Fruit fly (Drosophila melanogaster) whole organism, embryonic: ENCODE results near the gene VhaM9.7-c.

Experiments
- Antp ChIP-seq: fragments of 200-800 bp; sonication (Bioruptor generic); optimal IDR thresholded peaks from 3 replicates; lab custom pipeline; 2016; ENCODE audit warnings: missing biosample characterization, missing genetic modification characterization
- Bgb ChIP-seq: fragments of 200-800 bp; sonication (Bioruptor generic); IDR thresholded peaks from 2 replicates; pipeline ENCODE4 v1.3.6; 2022; ENCODE audit warnings: missing biosample characterization, missing genetic modification characterization; ENCODE audit not compliant: partially characterized antibody
- BtbVII ChIP-seq: fragments of 200-800 bp; sonication (Bioruptor generic); optimal IDR thresholded peaks from 3 replicates; lab custom pipeline; 2017; ENCODE audit warnings: missing biosample characterization, mild to moderate bottlenecking, missing genetic modification characterization
- C15 ChIP-seq: fragments of 200-800 bp; sonication (Bioruptor generic); IDR thresholded peaks from 3 replicates; pipeline ENCODE4 v1.3.6; 2022; ENCODE audit warnings: missing biosample characterization, missing genetic modification characterization
- CG10267 ChIP-seq: fragments of 200-800 bp; sonication (Bioruptor generic); optimal IDR thresholded peaks from 2 replicates; lab custom pipeline; 2018; ENCODE audit warnings: missing biosample characterization, mild to moderate bottlenecking, missing genetic modification characterization, moderate library complexity
- CG10366 ChIP-seq: fragments of 200-800 bp; sonication (Bioruptor generic); IDR thresholded peaks from 2 replicates; pipeline ENCODE4 v1.3.6; 2022; ENCODE audit warnings: missing biosample characterization, missing genetic modification characterization
- CG10959 ChIP-seq: fragments of 200-800 bp; sonication (Bioruptor generic); IDR thresholded peaks from 2 replicates; pipeline ENCODE4 v1.3.6; 2022; ENCODE audit warnings: missing biosample characterization, missing genetic modification characterization
- CG12769 ChIP-seq: fragments of 200-800 bp; sonication (Bioruptor generic); optimal IDR thresholded peaks from 2 replicates; lab custom pipeline; 2019; ENCODE audit warnings: missing biosample characterization, mild to moderate bottlenecking, missing genetic modification characterization, moderate library complexity
- CG15073 ChIP-seq: fragments of 200-800 bp; sonication (Bioruptor generic); optimal IDR thresholded peaks from 2 replicates; lab custom pipeline; 2016; ENCODE audit warnings: missing biosample characterization, missing genetic modification characterization
- CG15269 ChIP-seq: fragments of 200-800 bp; sonication (Bioruptor generic); optimal IDR thresholded peaks from 2 replicates; lab custom pipeline; 2018; ENCODE audit warnings: missing biosample characterization, mild to moderate bottlenecking, missing genetic modification characterization, moderate library complexity
- CG1529 ChIP-seq: fragments of 200-800 bp; sonication (Bioruptor generic); optimal IDR thresholded peaks from 3 replicates; lab custom pipeline; 2018; ENCODE audit warnings: missing biosample characterization, missing genetic modification characterization
- CG15514 ChIP-seq: fragments of 200-800 bp; sonication (Bioruptor generic); optimal IDR thresholded peaks from 3 replicates; lab custom pipeline; 2017; ENCODE audit warnings: missing biosample characterization, missing genetic modification characterization, mild to moderate bottlenecking, moderate library complexity, missing genetic modification reagents
- CG1602 ChIP-seq: fragments of 200-800 bp; sonication (Bioruptor generic); optimal IDR thresholded peaks from 3 replicates; lab custom pipeline; 2016; ENCODE audit warnings: missing biosample characterization, missing genetic modification characterization
- CG16863 ChIP-seq: fragments of 200-800 bp; sonication (Bioruptor generic); optimal IDR thresholded peaks from 3 replicates; lab custom pipeline; 2016; ENCODE audit warnings: missing biosample characterization, missing genetic modification characterization
- CG17829 ChIP-seq: fragments of 200-800 bp; optimal IDR thresholded peaks from 2 replicates; lab custom pipeline; 2019; ENCODE audit warnings: missing biosample characterization, mild to moderate bottlenecking, missing genetic modification characterization, moderate library complexity
- CG34376 ChIP-seq: fragments of 200-800 bp; sonication (Bioruptor generic); optimal IDR thresholded peaks from 2 replicates; lab custom pipeline; 2018; ENCODE audit warnings: missing biosample characterization, mild to moderate bottlenecking, missing genetic modification characterization
- CG3726 ChIP-seq: fragments of 200-800 bp; sonication (Bioruptor generic); IDR thresholded peaks from 3 replicates; pipeline ENCODE4, ENCODE4 v1.3.6; 2022; ENCODE audit warnings: missing biosample characterization, missing genetic modification characterization
- CG3847 ChIP-seq: fragments of 200-800 bp; sonication (Bioruptor generic); IDR thresholded peaks from 2 replicates; pipeline ENCODE4 v1.3.6; 2022; ENCODE audit warnings: missing biosample characterization, missing genetic modification characterization
- CG4424 ChIP-seq: fragments of 200-800 bp; sonication (Bioruptor generic); optimal IDR thresholded peaks from 3 replicates; lab custom pipeline; 2016; ENCODE audit warnings: missing biosample characterization, missing genetic modification characterization
- CG4707 ChIP-seq: fragments of 200-800 bp; sonication (Bioruptor generic); optimal IDR thresholded peaks from 2 replicates; lab custom pipeline; 2018; ENCODE audit warnings: missing biosample characterization, mild to moderate bottlenecking, missing genetic modification characterization, moderate library complexity
- CG6175 ChIP-seq: fragments of 200-800 bp; sonication (Bioruptor generic); IDR thresholded peaks from 3 replicates; pipeline ENCODE4 v1.3.6; 2022; ENCODE audit warnings: missing biosample characterization, missing genetic modification characterization
- CG7839 ChIP-seq: fragments of 200-800 bp; sonication (Bioruptor generic); optimal IDR thresholded peaks from 3 replicates; lab custom pipeline; 2018; ENCODE audit warnings: missing biosample characterization, mild to moderate bottlenecking, missing genetic modification characterization, moderate library complexity
- CG8089 ChIP-seq: fragments of 200-800 bp; sonication (Bioruptor generic); optimal IDR thresholded peaks from 3 replicates; lab custom pipeline; 2016; ENCODE audit warnings: missing biosample characterization, missing genetic modification characterization
- CG9817 ChIP-seq: fragments of 200-800 bp; sonication (Bioruptor generic); optimal IDR thresholded peaks from 2 replicates; lab custom pipeline; 2018; ENCODE audit warnings: missing biosample characterization, mild to moderate bottlenecking, missing genetic modification characterization, moderate library complexity
- Gug ChIP-seq: fragments of 200-800 bp; sonication (Bioruptor generic); IDR thresholded peaks from 4 replicates; pipeline ENCODE4 v1.3.6; 2022; ENCODE audit warnings: missing biosample characterization, missing genetic modification characterization
- Hr51 ChIP-seq, 2 experiments: fragments of 200-800 bp; sonication (Bioruptor generic); optimal IDR thresholded peaks; 2 replicates in 1 of 2; 3 replicates in 1 of 2; lab custom pipeline; 2016 to 2018; ENCODE audit warnings: missing biosample characterization in 2 of 2, missing genetic modification characterization in 2 of 2, mild to moderate bottlenecking in 1 of 2, moderate library complexity in 1 of 2
- Mad ChIP-seq: fragments of 200-800 bp; sonication (Bioruptor generic); optimal IDR thresholded peaks from 2 replicates; lab custom pipeline; 2016; ENCODE audit warnings: missing biosample characterization, missing genetic modification characterization
- Med ChIP-seq: fragments of 200-800 bp; sonication (Bioruptor generic); peaks from one replicate; lab custom pipeline; 2016; ENCODE audit warnings: missing biosample characterization, missing genetic modification characterization, mild to moderate bottlenecking, inconsistent platforms, moderate library complexity
- Meics ChIP-seq: fragments of 200-800 bp; sonication (Bioruptor generic); optimal IDR thresholded peaks from 2 replicates; lab custom pipeline; 2017; ENCODE audit warnings: missing biosample characterization, mild to moderate bottlenecking, missing genetic modification characterization
- NfI ChIP-seq: fragments of 200-800 bp; sonication (Bioruptor generic); optimal IDR thresholded peaks from 3 replicates; lab custom pipeline; 2018; ENCODE audit warnings: missing biosample characterization, mild to moderate bottlenecking, missing genetic modification characterization, moderate library complexity
- Opbp ChIP-seq: fragments of 200-800 bp; sonication (Bioruptor generic); IDR thresholded peaks from 3 replicates; pipeline ENCODE4 v1.3.6; 2022; ENCODE audit warnings: missing biosample characterization, missing genetic modification characterization; ENCODE audit not compliant: partially characterized antibody
- Rx ChIP-seq: fragments of 200-800 bp; sonication (Bioruptor generic); IDR thresholded peaks from 2 replicates; pipeline ENCODE4 v1.3.6; 2022; ENCODE audit warnings: missing biosample characterization, missing genetic modification characterization
- Stat92E ChIP-seq, 3 experiments: fragments of >200 bp in 2 of 3; fragments of 200-800 bp in 1 of 3; sonication (Bioruptor generic) in 1 of 3; optimal IDR thresholded peaks; 2 replicates each; lab custom pipeline; 2017 to 2019; ENCODE audit warnings: missing biosample characterization in 3 of 3, missing genetic modification characterization in 3 of 3, mild to moderate bottlenecking in 1 of 3, moderate library complexity in 1 of 3
- Tbp ChIP-seq: fragments of >200 bp; optimal IDR thresholded peaks from 2 replicates; lab custom pipeline; 2018; ENCODE audit warnings: missing biosample characterization, missing genetic modification characterization
- ara ChIP-seq: fragments of 200-800 bp; sonication (Bioruptor generic); IDR thresholded peaks from 2 replicates; pipeline ENCODE4 v1.3.6; 2022; ENCODE audit warnings: missing biosample characterization, missing genetic modification characterization
- ato ChIP-seq: fragments of 200-800 bp; sonication (Bioruptor generic); IDR thresholded peaks from 2 replicates; pipeline ENCODE4 v1.3.6; 2022; ENCODE audit warnings: missing biosample characterization, missing genetic modification characterization; ENCODE audit not compliant: partially characterized antibody
- btn ChIP-seq: fragments of 200-800 bp; sonication (Bioruptor generic); optimal IDR thresholded peaks from 2 replicates; lab custom pipeline; 2016; ENCODE audit warnings: missing biosample characterization, missing genetic modification characterization
- ci ChIP-seq: fragments of 200-800 bp; sonication (Bioruptor generic); IDR thresholded peaks from 3 replicates; pipeline ENCODE4 v1.3.6; 2022; ENCODE audit warnings: missing biosample characterization, missing genetic modification characterization
- crol ChIP-seq: fragments of 200-800 bp; sonication (Bioruptor generic); IDR thresholded peaks from 2 replicates; pipeline ENCODE4 v1.3.6; 2022; ENCODE audit warnings: missing biosample characterization, missing genetic modification characterization
- dimm ChIP-seq: fragments of 200-800 bp; sonication (Bioruptor generic); IDR thresholded peaks from 2 replicates; pipeline ENCODE4 v1.3.6; 2022; ENCODE audit warnings: missing biosample characterization, missing genetic modification characterization
- disco-r ChIP-seq: fragments of 200-800 bp; sonication (Bioruptor generic); optimal IDR thresholded peaks from 2 replicates; lab custom pipeline; 2016; ENCODE audit warnings: missing biosample characterization, missing genetic modification characterization
- fd102C ChIP-seq: fragments of 200-800 bp; sonication (Bioruptor generic); optimal IDR thresholded peaks from 2 replicates; lab custom pipeline; 2018; ENCODE audit warnings: missing biosample characterization, mild to moderate bottlenecking, missing genetic modification characterization, moderate library complexity
- fu2 ChIP-seq: fragments of 200-800 bp; sonication (Bioruptor generic); optimal IDR thresholded peaks from 2 replicates; lab custom pipeline; 2016; ENCODE audit warnings: missing biosample characterization, missing genetic modification characterization
- gcm ChIP-seq: fragments of 200-800 bp; sonication (Bioruptor generic); optimal IDR thresholded peaks from 2 replicates; lab custom pipeline; 2019; ENCODE audit warnings: missing biosample characterization, mild to moderate bottlenecking, missing genetic modification characterization, moderate library complexity
- kni ChIP-seq: fragments of 200-800 bp; sonication (Bioruptor generic); optimal IDR thresholded peaks from 3 replicates; lab custom pipeline; 2017; ENCODE audit warnings: mild to moderate bottlenecking, missing biosample characterization, missing genetic modification reagents, missing genetic modification characterization
- mirr ChIP-seq: fragments of 200-800 bp; sonication (Bioruptor generic); optimal IDR thresholded peaks from 3 replicates; lab custom pipeline; 2018; ENCODE audit warnings: missing biosample characterization, mild to moderate bottlenecking, missing genetic modification characterization
- pita ChIP-seq: fragments of 200-800 bp; sonication (Bioruptor generic); optimal IDR thresholded peaks from 2 replicates; lab custom pipeline; 2017; ENCODE audit warnings: missing biosample characterization, mild to moderate bottlenecking, missing genetic modification characterization
- sug ChIP-seq: fragments of 200-800 bp; optimal IDR thresholded peaks from 2 replicates; lab custom pipeline; 2019; ENCODE audit warnings: missing biosample characterization, mild to moderate bottlenecking, missing genetic modification characterization, moderate library complexity
- trh ChIP-seq: fragments of 200-800 bp; sonication (Bioruptor generic); optimal IDR thresholded peaks from 2 replicates; lab custom pipeline; 2016; ENCODE audit warnings: missing biosample characterization, missing genetic modification characterization
- zen ChIP-seq: fragments of 200-800 bp; sonication (Bioruptor generic); optimal IDR thresholded peaks from 3 replicates; lab custom pipeline; 2018; ENCODE audit warnings: missing biosample characterization, mild to moderate bottlenecking, missing genetic modification characterization, moderate library complexity

The VhaM9.7-c gene

dm6 chr3L:4221226-4221770 lies 34.6 kb upstream of the VhaM9.7-c start (continued):
- TF ChIP-seq gcm (GFP tag; lab: Kevin White, UChicago) (no peak), disco-r (GFP tag; lab: Kevin White, UChicago) (no peak), NfI (GFP tag; lab: Kevin White, UChicago) (peak; percentile 34), Bgb (GFP tag; lab: Robert Waterston, UW) (no peak; the same call in 1 of the 2 replicates), CG3726 (GFP tag; lab: Robert Waterston, UW) (no peak), fu2 (GFP tag; lab: Kevin White, UChicago) (no peak), ato (GFP tag; lab: Robert Waterston, UW) (no peak), kni (GFP tag; lab: Kevin White, UChicago) (peak; percentile 13), CG3847 (GFP tag; lab: Robert Waterston, UW) (no peak), CG16863 (GFP tag; lab: Kevin White, UChicago) (no peak), CG15514 (peak; percentile 52), CG10366 (no peak), dimm (GFP tag; lab: Robert Waterston, UW) (no peak), CG8089 (GFP tag; lab: Kevin White, UChicago) (no peak), CG34376 (GFP tag; lab: Kevin White, UChicago) (peak; percentile 78), C15 (no peak), zen (tag; lab: Kevin White, UChicago) (no peak), Rx (GFP tag; lab: Robert Waterston, UW) (no peak), CG1602 (GFP tag; lab: Kevin White, UChicago) (no peak), CG15269 (tag; lab: Kevin White, UChicago) (peak; percentile 21), Gug (peak; percentile 4; the same call in 2 of the 4 replicates), CG6175 (GFP tag; lab: Robert Waterston, UW) (peak; percentile 63; the same call in 2 of the 3 replicates), fd102C (GFP tag; lab: Kevin White, UChicago) (no peak), pita (GFP tag; lab: Kevin White, UChicago) (no peak), trh (GFP tag; lab: Kevin White, UChicago) (no peak), Tbp (GFP tag; lab: Kevin White, UChicago) (no peak), Stat92E (GFP tag; optimal IDR thresholded peaks at IDR 0.05; lab: Kevin White, UChicago) (peak in 1 of 3 experiments; percentile 10), ci (GFP tag; lab: Robert Waterston, UW) (0 out of 3 replicates have a peak, but pooled peaks have one; percentile 43), CG17829 (no peak), CG10267 (tag; lab: Kevin White, UChicago) (no peak), CG9817 (no peak), ara (GFP tag; lab: Robert Waterston, UW) (no peak), CG15073 (GFP tag; lab: Kevin White, UChicago) (no peak), CG7839 (no peak), crol (peak; percentile 99), mirr (GFP tag; lab: Kevin White, UChicago) (peak; percentile 89), Mad (GFP tag; lab: Kevin White, UChicago) (no peak), btn (no peak), Med (GFP tag; lab: Kevin White, UChicago) (peak; percentile 30), Meics (GFP tag; lab: Kevin White, UChicago) (peak; percentile 22), CG12769 (tag; lab: Kevin White, UChicago) (peak; percentile 95), Antp (no peak), Opbp (GFP tag; lab: Robert Waterston, UW) (no peak), Hr51 (GFP tag; optimal IDR thresholded peaks at IDR 0.05; lab: Kevin White, UChicago) (no peak), CG1529 (GFP tag; lab: Kevin White, UChicago) (no peak), sug (tag; lab: Kevin White, UChicago) (peak; percentile 95), CG10959 (GFP tag; lab: Robert Waterston, UW) (no peak), BtbVII (peak; percentile 35), CG4707 (GFP tag; lab: Kevin White, UChicago) (no peak), CG4424 (no peak)
